Worm (Caenorhabditis elegans): ENCODE results near the gene vig-1.

DNA sequence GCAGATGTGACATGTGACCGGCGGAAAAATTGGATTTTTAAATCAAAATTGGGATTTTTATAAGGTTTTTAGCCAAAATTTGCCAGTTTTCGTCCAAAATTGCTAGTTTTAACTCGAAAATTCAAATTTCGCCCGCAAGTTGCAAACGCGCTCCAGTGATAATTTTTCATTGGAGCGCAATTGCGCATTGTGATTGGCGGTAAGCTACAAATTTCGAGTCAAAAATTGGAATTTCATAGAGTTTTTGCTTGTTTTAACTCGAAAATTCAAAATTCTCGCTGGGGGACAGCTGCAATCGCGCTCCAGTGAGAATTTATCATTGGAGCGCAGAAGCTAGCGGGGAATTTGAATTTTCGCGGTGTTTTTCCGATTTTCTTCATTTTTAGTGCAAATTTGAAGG, 48.5 kb downstream of the vig-1 start:
- TF ChIP-seq ztf-22 (GFP tag; optimal IDR thresholded peaks at IDR 0.05) (no peak), unc-62 (GFP tag; optimal IDR thresholded peaks at IDR 0.05) (no peak), ztf-6 (GFP tag; IDR thresholded peaks at IDR 0.05) (no peak), D2030.7 (GFP tag; IDR thresholded peaks at IDR 0.05) (no peak), ztf-18 (tag; optimal IDR thresholded peaks at IDR 0.05) (no peak), F57A8.1 (GFP tag; optimal IDR thresholded peaks at IDR 0.05) (no peak), tbp1 (GFP tag; optimal IDR thresholded peaks at IDR 0.05) (no peak), ztf-26 (tag; optimal IDR thresholded peaks at IDR 0.05) (no peak)

Measured in whole organism, young adult.